Fruit fly (Drosophila melanogaster) whole organism, embryonic: ENCODE data around the gene mthl2.

Experiments
- Aef1 ChIP-seq: fragments of 200-800 bp; sonication (Bioruptor generic); IDR thresholded peaks from 3 replicates; pipeline ENCODE4 v1.3.6; 2022; ENCODE audit warnings: missing biosample characterization, missing genetic modification characterization
- CG12299 ChIP-seq: fragments of 200-800 bp; sonication (Bioruptor generic); optimal IDR thresholded peaks from 2 replicates; lab custom pipeline; 2018; ENCODE audit warnings: missing biosample characterization, mild to moderate bottlenecking, missing genetic modification characterization
- CG13424 ChIP-seq: fragments of 200-800 bp; sonication (Bioruptor generic); optimal IDR thresholded peaks from 2 replicates; lab custom pipeline; 2019; ENCODE audit warnings: missing biosample characterization, mild to moderate bottlenecking, missing genetic modification characterization, moderate library complexity
- CG1529 ChIP-seq: fragments of 200-800 bp; sonication (Bioruptor generic); optimal IDR thresholded peaks from 3 replicates; lab custom pipeline; 2018; ENCODE audit warnings: missing biosample characterization, missing genetic modification characterization
- CG15479 ChIP-seq: fragments of 200-800 bp; sonication (Bioruptor generic); optimal IDR thresholded peaks from 3 replicates; lab custom pipeline; 2019; ENCODE audit warnings: missing biosample characterization, mild to moderate bottlenecking, missing genetic modification characterization, moderate library complexity
- CG15696 ChIP-seq: fragments of 200-800 bp; sonication (Bioruptor generic); optimal IDR thresholded peaks from 2 replicates; lab custom pipeline; 2019; ENCODE audit warnings: missing biosample characterization, mild to moderate bottlenecking, missing genetic modification characterization, moderate library complexity
- CG1603 ChIP-seq: fragments of 200-800 bp; sonication (Bioruptor generic); optimal IDR thresholded peaks from 2 replicates; lab custom pipeline; 2019; ENCODE audit warnings: missing biosample characterization, mild to moderate bottlenecking, missing genetic modification characterization, moderate library complexity
- CG17361 ChIP-seq: fragments of 200-800 bp; sonication (Bioruptor generic); IDR thresholded peaks from 3 replicates; pipeline ENCODE4 v1.3.6; 2022; ENCODE audit warnings: missing biosample characterization, missing genetic modification characterization
- CG1832 ChIP-seq: fragments of 200-800 bp; sonication (Bioruptor generic); optimal IDR thresholded peaks from 2 replicates; lab custom pipeline; 2017; ENCODE audit warnings: missing biosample characterization, mild to moderate bottlenecking, missing genetic modification characterization, inconsistent platforms
- CG31365 ChIP-seq: fragments of 200-800 bp; sonication (Bioruptor generic); optimal IDR thresholded peaks from 2 replicates; lab custom pipeline; 2018; ENCODE audit warnings: missing biosample characterization, mild to moderate bottlenecking, missing genetic modification characterization
- CG32772 ChIP-seq: fragments of 200-800 bp; sonication (Bioruptor generic); IDR thresholded peaks from 2 replicates; pipeline ENCODE4 v1.3.6; 2022; ENCODE audit warnings: missing biosample characterization, missing genetic modification characterization
- CG34376 ChIP-seq: fragments of 200-800 bp; sonication (Bioruptor generic); optimal IDR thresholded peaks from 2 replicates; lab custom pipeline; 2018; ENCODE audit warnings: missing biosample characterization, mild to moderate bottlenecking, missing genetic modification characterization
- CG3838 ChIP-seq: fragments of 200-800 bp; sonication (Bioruptor generic); optimal IDR thresholded peaks from 3 replicates; lab custom pipeline; 2016; ENCODE audit warnings: missing biosample characterization, missing genetic modification characterization
- CG4360 ChIP-seq: fragments of 200-800 bp; sonication (Bioruptor generic); IDR thresholded peaks from 2 replicates; pipeline ENCODE4 v1.3.6; 2022; ENCODE audit warnings: missing biosample characterization, missing genetic modification characterization
- CG43689 ChIP-seq: fragments of 200-800 bp; sonication (Bioruptor generic); IDR thresholded peaks from 2 replicates; pipeline ENCODE4 v1.3.6; 2022; ENCODE audit warnings: missing biosample characterization, missing genetic modification characterization
- CG4617 ChIP-seq: fragments of 200-800 bp; sonication (Bioruptor generic); optimal IDR thresholded peaks from 3 replicates; lab custom pipeline; 2016; ENCODE audit warnings: missing biosample characterization, missing genetic modification characterization, borderline replicate concordance
- CG7271 ChIP-seq: fragments of 200-800 bp; sonication (Bioruptor generic); optimal IDR thresholded peaks from 2 replicates; lab custom pipeline; 2018; ENCODE audit warnings: missing biosample characterization, mild to moderate bottlenecking, missing genetic modification characterization, moderate library complexity
- CG9817 ChIP-seq: fragments of 200-800 bp; sonication (Bioruptor generic); optimal IDR thresholded peaks from 2 replicates; lab custom pipeline; 2018; ENCODE audit warnings: missing biosample characterization, mild to moderate bottlenecking, missing genetic modification characterization, moderate library complexity
- D ChIP-seq, 2 experiments: fragments of 200-800 bp in 1 of 2; fragments of >200 bp in 1 of 2; sonication (Bioruptor generic) in 1 of 2; optimal IDR thresholded peaks; 2 replicates in 1 of 2; 3 replicates in 1 of 2; lab custom pipeline; 2017; ENCODE audit warnings: mild to moderate bottlenecking in 1 of 2, missing biosample characterization in 1 of 2, missing genetic modification characterization in 1 of 2, missing genetic modification reagents in 1 of 2
- Hr39 ChIP-seq: fragments of >200 bp; optimal IDR thresholded peaks from 2 replicates; lab custom pipeline; 2017
- Lim3 ChIP-seq: fragments of 200-800 bp; sonication (Bioruptor generic); IDR thresholded peaks from 2 replicates; pipeline ENCODE4 v1.3.6; 2022; ENCODE audit warnings: missing biosample characterization, missing genetic modification characterization
- MTF-1 ChIP-seq: fragments of 200-800 bp; sonication (Bioruptor generic); optimal IDR thresholded peaks from 2 replicates; lab custom pipeline; 2018; ENCODE audit warnings: missing biosample characterization, mild to moderate bottlenecking, missing genetic modification characterization, borderline replicate concordance
- NFAT ChIP-seq: fragments of 200-800 bp; sonication (Bioruptor generic); IDR thresholded peaks from 2 replicates; pipeline ENCODE4 v1.3.6; 2022; ENCODE audit warnings: missing biosample characterization, missing genetic modification characterization
- Opbp ChIP-seq: fragments of 200-800 bp; sonication (Bioruptor generic); IDR thresholded peaks from 3 replicates; pipeline ENCODE4 v1.3.6; 2022; ENCODE audit warnings: missing biosample characterization, missing genetic modification characterization; ENCODE audit not compliant: partially characterized antibody
- Ptx1 ChIP-seq: fragments of 200-800 bp; sonication (Bioruptor generic); IDR thresholded peaks from 2 replicates; pipeline ENCODE4 v1.3.6; 2022; ENCODE audit warnings: missing biosample characterization, missing genetic modification characterization
- Sox102F ChIP-seq: fragments of 200-800 bp; sonication (Bioruptor generic); optimal IDR thresholded peaks from 2 replicates; lab custom pipeline; 2018; ENCODE audit warnings: missing biosample characterization, mild to moderate bottlenecking, missing genetic modification characterization, moderate library complexity
- Sry-β ChIP-seq: fragments of 200-800 bp; sonication (Bioruptor generic); optimal IDR thresholded peaks from 2 replicates; lab custom pipeline; 2018; ENCODE audit warnings: missing biosample characterization, mild to moderate bottlenecking, missing genetic modification characterization, moderate library complexity
- cad ChIP-seq: fragments of >200 bp; optimal IDR thresholded peaks from 2 replicates; lab custom pipeline; 2017; ENCODE audit warnings: missing biosample characterization, missing genetic modification characterization
- chinmo ChIP-seq: fragments of 200-800 bp; sonication (Bioruptor generic); IDR thresholded peaks from 4 replicates; pipeline ENCODE4 v1.3.6; 2022; ENCODE audit warnings: missing biosample characterization, missing genetic modification characterization; ENCODE audit not compliant: partially characterized antibody
- fd64A ChIP-seq: fragments of 200-800 bp; sonication (Bioruptor generic); optimal IDR thresholded peaks from 3 replicates; lab custom pipeline; 2018; ENCODE audit warnings: missing biosample characterization, mild to moderate bottlenecking, missing genetic modification characterization
- inv ChIP-seq: fragments of 200-800 bp; sonication (Bioruptor generic); IDR thresholded peaks from 2 replicates; pipeline ENCODE4 v1.3.6; 2022; ENCODE audit warnings: missing biosample characterization, missing genetic modification characterization; ENCODE audit not compliant: partially characterized antibody
- lbe ChIP-seq: fragments of 200-800 bp; sonication (Bioruptor generic); optimal IDR thresholded peaks from 2 replicates; lab custom pipeline; 2016; ENCODE audit warnings: missing biosample characterization, mild to moderate bottlenecking, missing genetic modification characterization
- luna ChIP-seq: fragments of 200-800 bp; sonication (Bioruptor generic); optimal IDR thresholded peaks from 2 replicates; lab custom pipeline; 2016; ENCODE audit warnings: missing biosample characterization, missing genetic modification characterization
- nmo ChIP-seq: fragments of 200-800 bp; sonication (Bioruptor generic); optimal IDR thresholded peaks from 2 replicates; lab custom pipeline; 2018; ENCODE audit warnings: missing biosample characterization, mild to moderate bottlenecking, missing genetic modification characterization, moderate library complexity
- oc ChIP-seq: fragments of 200-800 bp; sonication (Bioruptor generic); optimal IDR thresholded peaks from 2 replicates; lab custom pipeline; 2018; ENCODE audit warnings: missing biosample characterization, mild to moderate bottlenecking, missing genetic modification characterization, moderate library complexity
- ranshi ChIP-seq: fragments of 200-800 bp; sonication (Bioruptor generic); IDR thresholded peaks from 2 replicates; pipeline ENCODE4 v1.3.6; 2022; ENCODE audit warnings: missing biosample characterization, missing genetic modification characterization
- shn ChIP-seq: fragments of 200-800 bp; sonication (Bioruptor generic); optimal IDR thresholded peaks from 3 replicates; lab custom pipeline; 2016; ENCODE audit warnings: missing biosample characterization, missing genetic modification characterization
- sim ChIP-seq: fragments of 200-800 bp; sonication (Bioruptor generic); IDR thresholded peaks from 2 replicates; pipeline ENCODE4 v1.3.6; 2022; ENCODE audit warnings: missing biosample characterization, missing genetic modification characterization
- tll ChIP-seq, 2 experiments: fragments of 200-800 bp in 1 of 2; fragments of >200 bp in 1 of 2; sonication (Bioruptor generic) in 1 of 2; optimal IDR thresholded peaks; 2 replicates each; lab custom pipeline; 2017 to 2019; ENCODE audit warnings: missing biosample characterization in 2 of 2, missing genetic modification characterization in 2 of 2, mild to moderate bottlenecking in 1 of 2, moderate library complexity in 1 of 2
- twi ChIP-seq: fragments of 200-800 bp; optimal IDR thresholded peaks from 2 replicates; lab custom pipeline; 2019; ENCODE audit warnings: missing biosample characterization, mild to moderate bottlenecking, missing genetic modification characterization, moderate library complexity

mthl2 gene

dm6 chr3L:5623296-5623695 lies 18.7 kb downstream of the mthl2 start:
- TF ChIP-seq CG15479 (GFP tag; lab: Kevin White, UChicago), result peak; percentile 85
- no peak for TF ChIP-seq CG34376 (GFP tag; lab: Kevin White, UChicago)
- no peak for TF ChIP-seq Sox102F (GFP tag; lab: Kevin White, UChicago)
- no peak for TF ChIP-seq CG43689 (GFP tag; lab: Robert Waterston, UW)
- TF ChIP-seq tll (GFP tag; optimal IDR thresholded peaks at IDR 0.05; lab: Kevin White, UChicago), result peak in 1 of 2 experiments; percentile 55
- no peak for TF ChIP-seq Sry-β (GFP tag; lab: Kevin White, UChicago)
- TF ChIP-seq NFAT, result no peak
- no peak for TF ChIP-seq nmo
- TF ChIP-seq CG13424 (tag; lab: Kevin White, UChicago), result no peak
- no peak for TF ChIP-seq twi (tag; lab: Kevin White, UChicago)
- no peak for TF ChIP-seq CG1529 (GFP tag; lab: Kevin White, UChicago)
- no peak for TF ChIP-seq CG1603
- TF ChIP-seq CG32772 (GFP tag; lab: Robert Waterston, UW), result no peak
- TF ChIP-seq CG7271 (tag; lab: Kevin White, UChicago), result peak; percentile 19
- TF ChIP-seq lbe (GFP tag; lab: Kevin White, UChicago), result no peak
- TF ChIP-seq inv (GFP tag; lab: Robert Waterston, UW), result no peak
- TF ChIP-seq Hr39 (lab: Kevin White, UChicago), result no peak
- TF ChIP-seq cad (GFP tag; lab: Kevin White, UChicago), result peak; percentile 88
- no peak for TF ChIP-seq Lim3 (GFP tag; lab: Robert Waterston, UW)

dm6 chr3L:5625121-5625667 lies 20.6 kb downstream of the mthl2 start:
- TF ChIP-seq chinmo (GFP tag; lab: Robert Waterston, UW), result 0 out of 4 replicates have a peak, but pooled peaks have one; percentile 9
- TF ChIP-seq CG7271 (tag; lab: Kevin White, UChicago), result no peak
- TF ChIP-seq CG9817 (tag; lab: Kevin White, UChicago), result no peak
- TF ChIP-seq CG4617 (GFP tag; lab: Kevin White, UChicago), result no peak
- no peak for TF ChIP-seq shn
- peak; percentile 35 for TF ChIP-seq D (optimal IDR thresholded peaks at IDR 0.05; lab: Kevin White, UChicago)
- TF ChIP-seq D (GFP tag; optimal IDR thresholded peaks at IDR 0.05; lab: Kevin White, UChicago), result no peak
- peak; percentile 94 for TF ChIP-seq CG4360 (GFP tag; lab: Robert Waterston, UW)
- no peak for TF ChIP-seq Opbp
- no peak for TF ChIP-seq sim (GFP tag; lab: Robert Waterston, UW)
- no peak for TF ChIP-seq CG17361 (GFP tag; lab: Robert Waterston, UW)
- no peak for TF ChIP-seq MTF-1
- no peak for TF ChIP-seq CG31365 (tag; lab: Kevin White, UChicago)
- TF ChIP-seq Aef1 (GFP tag; lab: Robert Waterston, UW), result no peak
- TF ChIP-seq CG12299 (tag; lab: Kevin White, UChicago), result no peak
- TF ChIP-seq Hr39 (lab: Kevin White, UChicago), result no peak
- TF ChIP-seq CG3838 (GFP tag; lab: Kevin White, UChicago), result no peak
- no peak for TF ChIP-seq Ptx1 (GFP tag; lab: Robert Waterston, UW)
- TF ChIP-seq CG15696 (tag; lab: Kevin White, UChicago), result no peak
- TF ChIP-seq ranshi (GFP tag; lab: Robert Waterston, UW), result no peak
- no peak for TF ChIP-seq fd64A (GFP tag; lab: Kevin White, UChicago)
- TF ChIP-seq luna (GFP tag; lab: Kevin White, UChicago), result no peak
- no peak for TF ChIP-seq oc (tag; lab: Kevin White, UChicago)
- TF ChIP-seq CG1832, result no peak
- TF ChIP-seq Sox102F (GFP tag; lab: Kevin White, UChicago), result no peak
